Worm (Caenorhabditis elegans) whole organism, L3 larva: ENCODE results near the gene Y43F8C.3.

Source experiments
- elt-3 ChIP-seq, 3 experiments: fragments of 150-350 bp in 1 of 3; sonication (generic microtip) in 2 of 3; optimal IDR thresholded peaks; 2 replicates in 2 of 3; 4 replicates in 1 of 3; lab custom pipeline; 2014 to 2017; ENCODE audit warnings: missing biosample characterization in 3 of 3, missing genetic modification characterization in 3 of 3
- nhr-76 ChIP-seq: fragments of 150-350 bp; sonication (generic microtip); optimal IDR thresholded peaks from 5 replicates; lab custom pipeline; 2014; ENCODE audit warnings: missing biosample characterization, missing genetic modification characterization

- no peak for TF ChIP-seq nhr-76
- no peak for TF ChIP-seq elt-3 (tag; optimal IDR thresholded peaks at IDR 0.05; lab: Kevin White, UChicago)
Observed at ce11 chrV:19666308-19666707, 43.9 kb upstream of the Y43F8C.3 start.
